Worm (Caenorhabditis elegans) whole organism, early embryonic: ENCODE measurements around the gene E04F6.9.

Experiments used
- aly-1 ChIP-seq: sonication (generic microtip); optimal IDR thresholded peaks from 2 replicates; lab custom pipeline; 2016; ENCODE audit warnings: missing genetic modification characterization, missing compliant biosample characterization
- ama-1 ChIP-seq: fragments of 150-350 bp; optimal IDR thresholded peaks from 2 replicates; lab custom pipeline; 2014
- ceh-36 ChIP-seq: sonication (generic microtip); optimal IDR thresholded peaks from 2 replicates; lab custom pipeline; 2016; ENCODE audit warnings: missing genetic modification characterization, inconsistent platforms, missing compliant biosample characterization
- flt-1 ChIP-seq: fragments of 200-800 bp; sonication (Bioruptor generic); IDR thresholded peaks from 2 replicates; pipeline ENCODE4 v1.3.6; 2022; ENCODE audit warnings: missing genetic modification characterization, missing compliant biosample characterization
- hmg-4 ChIP-seq: fragments of 200-800 bp; sonication (Bioruptor generic); optimal IDR thresholded peaks from 2 replicates; lab custom pipeline; 2018; ENCODE audit warnings: mild to moderate bottlenecking, missing genetic modification characterization, missing compliant biosample characterization
- scrt-1 ChIP-seq: fragments of 200-800 bp; sonication (Bioruptor generic); IDR thresholded peaks from 2 replicates; pipeline ENCODE4 v1.3.6; 2022; ENCODE audit warnings: missing genetic modification characterization, missing compliant biosample characterization
- sea-1 ChIP-seq: fragments of 200-800 bp; sonication (Bioruptor generic); conservative IDR thresholded peaks from 2 replicates; pipeline ENCODE4 v1.3.6; 2022; ENCODE audit warnings: missing genetic modification characterization, missing compliant biosample characterization
- tra-4 ChIP-seq: sonication (generic microtip); optimal IDR thresholded peaks from 2 replicates; lab custom pipeline; 2017; ENCODE audit warnings: missing genetic modification characterization, missing compliant biosample characterization

ce11 chrII:7199308-7199707 is 12.7 kb downstream of the E04F6.9 start, which contains the start of gene E04F6.6:
- TF ChIP-seq aly-1 (tag; lab: Kevin White, UChicago): no peak
- no peak for TF ChIP-seq ama-1 (lab: Kevin White, UChicago)
- no peak for TF ChIP-seq tra-4 (tag; lab: Kevin White, UChicago)
- TF ChIP-seq hmg-4: no peak
- no peak for TF ChIP-seq scrt-1 (GFP tag; lab: Robert Waterston, UW)
- no peak for TF ChIP-seq sea-1 (GFP tag; lab: Robert Waterston, UW)
- no peak for TF ChIP-seq flt-1 (GFP tag; lab: Robert Waterston, UW)
- TF ChIP-seq ceh-36 (tag; lab: Kevin White, UChicago): no peak
